Fruit fly (Drosophila melanogaster): ENCODE measurements around the gene CG15385.

The CG15385 gene

DNA sequence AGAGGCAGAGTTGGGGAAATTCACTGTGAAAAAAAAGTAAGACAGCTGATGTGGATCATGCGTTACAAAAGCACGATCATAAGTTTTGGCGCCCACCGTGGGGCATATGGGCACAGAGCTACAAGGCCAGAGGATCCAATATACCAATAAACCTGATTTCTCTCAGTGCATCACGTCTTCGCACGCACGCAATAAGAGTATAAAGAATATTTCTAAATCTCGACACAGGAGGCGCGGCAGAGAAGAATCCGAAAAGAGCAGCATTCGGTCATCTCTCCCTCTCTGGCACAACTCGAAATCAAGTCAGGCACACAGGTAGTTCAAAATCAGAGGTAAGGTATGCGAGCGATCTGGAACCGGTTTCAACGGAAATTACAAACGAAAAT, 48.8 kb downstream of the CG15385 start (continued):
- TF ChIP-seq CG17359 (tag; optimal IDR thresholded peaks at IDR 0.05) (peak; percentile 87), H2.0 (GFP tag; IDR thresholded peaks at IDR 0.05) (peak; percentile 92), her (GFP tag; optimal IDR thresholded peaks at IDR 0.05) (peak; percentile 78), CG3838 (GFP tag; optimal IDR thresholded peaks at IDR 0.05) (peak; percentile 73), CG13123 (GFP tag; optimal IDR thresholded peaks at IDR 0.05) (peak; percentile 64), Poxn (GFP tag; IDR thresholded peaks at IDR 0.05) (0 out of 2 replicates have a peak, but pooled peaks have one; percentile 11), CG13624 (GFP tag; optimal IDR thresholded peaks at IDR 0.05) (peak; percentile 80), CG12942 (GFP tag; optimal IDR thresholded peaks at IDR 0.05) (peak; percentile 81), sqz (GFP tag; optimal IDR thresholded peaks at IDR 0.05) (peak; percentile 79), tup (GFP tag; optimal IDR thresholded peaks at IDR 0.05) (peak; percentile 52), Sry-β (GFP tag; optimal IDR thresholded peaks at IDR 0.05) (peak; percentile 58), wor (GFP tag; IDR thresholded peaks at IDR 0.05) (peak; percentile 85), fd64A (GFP tag; optimal IDR thresholded peaks at IDR 0.05) (peak; percentile 70), fd96Cb (tag; optimal IDR thresholded peaks at IDR 0.05) (peak; percentile 92), dmrt99B (tag; optimal IDR thresholded peaks at IDR 0.05) (peak; percentile 85), pnt (GFP tag; optimal IDR thresholded peaks at IDR 0.05) (peak; percentile 92), CG5245 (GFP tag; optimal IDR thresholded peaks at IDR 0.05) (peak; percentile 79), CG15011 (GFP tag; optimal IDR thresholded peaks at IDR 0.05) (peak; percentile 44), Chrac-16 (GFP tag; optimal IDR thresholded peaks at IDR 0.05) (peak; percentile 83), ham (GFP tag; IDR thresholded peaks at IDR 0.05) (peak; percentile 66; the same call in 1 of the 2 replicates), CG15269 (tag; optimal IDR thresholded peaks at IDR 0.05) (peak; percentile 79), Fer1 (GFP tag; optimal IDR thresholded peaks at IDR 0.05) (peak; percentile 40), CG2875 (GFP tag; optimal IDR thresholded peaks at IDR 0.05) (peak; percentile 89), Max (GFP tag; optimal IDR thresholded peaks at IDR 0.05) (peak; percentile 47), CG6854 (GFP tag; optimal IDR thresholded peaks at IDR 0.05) (peak; percentile 62), CG2712 (tag; optimal IDR thresholded peaks at IDR 0.05) (peak; percentile 95), CG4360 (GFP tag; IDR thresholded peaks at IDR 0.05) (peak; percentile 83), ewg (GFP tag; optimal IDR thresholded peaks at IDR 0.05) (peak; percentile 85), ap (GFP tag; IDR thresholded peaks at IDR 0.05) (peak; percentile 90), lola (GFP tag; optimal IDR thresholded peaks at IDR 0.05) (peak in 1 of 3 experiments; percentile 93), Stat92E (GFP tag; optimal IDR thresholded peaks at IDR 0.05) (peak in 1 of 3 experiments; percentile 81), Rfx (GFP tag; IDR thresholded peaks at IDR 0.05) (peak; percentile 89), Med (GFP tag) (peak; percentile 98), org-1 (GFP tag; optimal IDR thresholded peaks at IDR 0.05) (peak; percentile 90), Spps (tag; optimal IDR thresholded peaks at IDR 0.05) (peak; percentile 85), odd (GFP tag; optimal IDR thresholded peaks at IDR 0.05) (peak; percentile 70), mirr (GFP tag; optimal IDR thresholded peaks at IDR 0.05) (no peak), schlank (tag; optimal IDR thresholded peaks at IDR 0.05) (peak; percentile 50), Dll (GFP tag; IDR thresholded peaks at IDR 0.05; ENCODE audit: partially characterized antibody) (no peak), sim (GFP tag; IDR thresholded peaks at IDR 0.05) (peak; percentile 93), CG12299 (tag; optimal IDR thresholded peaks at IDR 0.05) (peak; percentile 67), C15 (GFP tag; IDR thresholded peaks at IDR 0.05) (peak; percentile 85), TFAM (GFP tag; optimal IDR thresholded peaks at IDR 0.05) (peak; percentile 60), eve (GFP tag; optimal IDR thresholded peaks at IDR 0.05) (peak in 1 of 2 experiments; percentile 12), CG8924 (tag; optimal IDR thresholded peaks at IDR 0.05) (peak; percentile 91), CG7357 (GFP tag; IDR thresholded peaks at IDR 0.05) (peak; percentile 85), disco-r (GFP tag; optimal IDR thresholded peaks at IDR 0.05) (peak; percentile 67), CG30020 (tag; optimal IDR thresholded peaks at IDR 0.05) (peak; percentile 51), dpn (GFP tag; optimal IDR thresholded peaks at IDR 0.05) (peak; percentile 78 to 88), CG6654 (GFP tag; optimal IDR thresholded peaks at IDR 0.05) (peak; percentile 70)
